Fruit fly (Drosophila melanogaster) whole organism, wandering third instar larva: ENCODE results near the gene Cpr35B.

Source experiments
- CG32264 ChIP-seq: fragments of 200-800 bp; sonication (Bioruptor generic); optimal IDR thresholded peaks from 2 replicates; lab custom pipeline; 2016; ENCODE audit warnings: missing biosample characterization, missing genetic modification characterization
- CG9705 ChIP-seq: fragments of 200-800 bp; sonication (Bioruptor generic); optimal IDR thresholded peaks from 2 replicates; lab custom pipeline; 2018; ENCODE audit warnings: missing biosample characterization, mild to moderate bottlenecking, missing genetic modification characterization
- CrebA ChIP-seq: fragments of 200-800 bp; sonication (Bioruptor generic); optimal IDR thresholded peaks from 2 replicates; lab custom pipeline; 2016; ENCODE audit warnings: missing biosample characterization, mild to moderate bottlenecking, missing genetic modification characterization, borderline replicate concordance
- GATAd ChIP-seq: sonication (Bioruptor generic); optimal IDR thresholded peaks from 2 replicates; lab custom pipeline; 2016; ENCODE audit warnings: missing biosample characterization, missing genetic modification characterization
- HLH106 ChIP-seq: fragments of 200-800 bp; optimal IDR thresholded peaks from 3 replicates; lab custom pipeline; 2019; ENCODE audit warnings: missing biosample characterization, mild to moderate bottlenecking, missing genetic modification characterization, moderate library complexity
- Hnf4 ChIP-seq: fragments of 200-800 bp; sonication (Bioruptor generic); optimal IDR thresholded peaks from 2 replicates; lab custom pipeline; 2016; ENCODE audit warnings: missing biosample characterization, mild to moderate bottlenecking, missing genetic modification characterization
- Hr78 ChIP-seq: fragments of >200 bp; optimal IDR thresholded peaks from 2 replicates; lab custom pipeline; 2017; ENCODE audit warnings: missing biosample characterization, missing genetic modification characterization
- Hr83 ChIP-seq: fragments of 200-300 bp; sonication (Bioruptor generic); optimal IDR thresholded peaks from 2 replicates; lab custom pipeline; 2016; ENCODE audit warnings: missing biosample characterization, mild to moderate bottlenecking, missing genetic modification characterization, moderate library complexity; ENCODE audit not compliant: poor library complexity, severe bottlenecking
- Jra ChIP-seq: sonication (Bioruptor generic); optimal IDR thresholded peaks from 2 replicates; lab custom pipeline; 2016; ENCODE audit warnings: missing biosample characterization, missing genetic modification characterization
- Mio ChIP-seq: sonication (Bioruptor generic); optimal IDR thresholded peaks from 2 replicates; lab custom pipeline; 2016; ENCODE audit warnings: missing biosample characterization, missing genetic modification characterization
- Myc ChIP-seq: fragments of >200 bp; optimal IDR thresholded peaks from 2 replicates; lab custom pipeline; 2017
- N ChIP-seq: fragments of >200 bp; optimal IDR thresholded peaks from 2 replicates; lab custom pipeline; 2018; ENCODE audit warnings: missing biosample characterization, missing external identifiers, missing genetic modification characterization
- OdsH ChIP-seq: fragments of 200-800 bp; sonication (Bioruptor generic); optimal IDR thresholded peaks from 2 replicates; lab custom pipeline; 2016; ENCODE audit warnings: missing biosample characterization, mild to moderate bottlenecking, missing genetic modification characterization
- Rel ChIP-seq, 2 experiments: fragments of 200-800 bp; sonication (Bioruptor generic) in 1 of 2; optimal IDR thresholded peaks; 2 replicates in 1 of 2; 3 replicates in 1 of 2; lab custom pipeline; 2016 to 2019; ENCODE audit warnings: mild to moderate bottlenecking in 2 of 2, missing biosample characterization in 2 of 2, missing genetic modification characterization in 2 of 2, moderate library complexity in 1 of 2
- Sp1 ChIP-seq: fragments of 200-800 bp; sonication (Bioruptor generic); optimal IDR thresholded peaks from 3 replicates; lab custom pipeline; 2019; ENCODE audit warnings: missing biosample characterization, mild to moderate bottlenecking, missing genetic modification characterization, moderate library complexity
- Vsx2 ChIP-seq: fragments of 200-300, 225-300 bp; sonication (Bioruptor generic); optimal IDR thresholded peaks from 2 replicates; lab custom pipeline; 2018; ENCODE audit warnings: missing biosample characterization, missing genetic modification characterization; ENCODE audit not compliant: partially characterized antibody
- br ChIP-seq: fragments of 200-800 bp; sonication (Bioruptor generic); optimal IDR thresholded peaks from 2 replicates; lab custom pipeline; 2016; ENCODE audit warnings: missing biosample characterization, missing genetic modification characterization
- brk ChIP-seq: fragments of 200-800 bp; sonication (Bioruptor generic); optimal IDR thresholded peaks from 2 replicates; lab custom pipeline; 2016; ENCODE audit warnings: missing biosample characterization, mild to moderate bottlenecking, missing genetic modification characterization
- dl ChIP-seq, 2 experiments: fragments of 175-275, 200-275 bp in 1 of 2; fragments of 200-275 bp in 1 of 2; sonication (Bioruptor generic); optimal IDR thresholded peaks; lab custom pipeline; 2018; ENCODE audit warnings: mild to moderate bottlenecking in 2 of 2, missing biosample characterization in 2 of 2, missing genetic modification characterization in 2 of 2, moderate library complexity in 2 of 2; ENCODE audit not compliant: partially characterized antibody in 2 of 2, insufficient read depth in 1 of 2
- dmrt93B ChIP-seq: fragments of 200-800 bp; sonication (Bioruptor generic); optimal IDR thresholded peaks from 2 replicates; lab custom pipeline; 2018; ENCODE audit warnings: missing biosample characterization, mild to moderate bottlenecking, missing genetic modification characterization
- dsf ChIP-seq: sonication (Bioruptor generic); optimal IDR thresholded peaks from 2 replicates; lab custom pipeline; 2016; ENCODE audit warnings: missing biosample characterization, missing genetic modification characterization, borderline replicate concordance
- ey ChIP-seq: fragments of 200-800 bp; sonication (Bioruptor generic); optimal IDR thresholded peaks from 2 replicates; lab custom pipeline; 2016; ENCODE audit warnings: missing biosample characterization, missing genetic modification characterization
- foxo ChIP-seq, 2 experiments: fragments of 200-800 bp; sonication (Bioruptor generic); optimal IDR thresholded peaks; 2 replicates in 1 of 2; 3 replicates in 1 of 2; lab custom pipeline; 2016 to 2017; ENCODE audit warnings: missing biosample characterization in 2 of 2, missing genetic modification characterization in 2 of 2
- fru ChIP-seq: fragments of 200-800 bp; sonication (Bioruptor generic); optimal IDR thresholded peaks from 3 replicates; lab custom pipeline; 2016; ENCODE audit warnings: missing biosample characterization, mild to moderate bottlenecking, missing genetic modification characterization
- h ChIP-seq: fragments of 200-800 bp; sonication (Bioruptor generic); optimal IDR thresholded peaks from 3 replicates; lab custom pipeline; 2016; ENCODE audit warnings: missing biosample characterization, mild to moderate bottlenecking, missing genetic modification characterization
- pan ChIP-seq: fragments of >200 bp; optimal IDR thresholded peaks from 2 replicates; lab custom pipeline; 2017
- psq ChIP-seq: fragments of 200-800 bp; sonication (Bioruptor generic); optimal IDR thresholded peaks from 3 replicates; lab custom pipeline; 2017; ENCODE audit warnings: missing biosample characterization, mild to moderate bottlenecking, missing genetic modification characterization, moderate library complexity
- rgr ChIP-seq: fragments of 200-800 bp; sonication (Bioruptor generic); optimal IDR thresholded peaks from 3 replicates; lab custom pipeline; 2016; ENCODE audit warnings: missing biosample characterization, mild to moderate bottlenecking, missing genetic modification characterization
- sv ChIP-seq: fragments of 200-800 bp; sonication (Bioruptor generic); optimal IDR thresholded peaks from 3 replicates; lab custom pipeline; 2016; ENCODE audit warnings: missing biosample characterization, missing genetic modification characterization
- tai ChIP-seq: sonication (Bioruptor generic); optimal IDR thresholded peaks from 2 replicates; lab custom pipeline; 2016; ENCODE audit warnings: missing biosample characterization, missing genetic modification characterization
- usp ChIP-seq: fragments of >200 bp; optimal IDR thresholded peaks from 2 replicates; lab custom pipeline; 2017; ENCODE audit warnings: missing biosample characterization, missing genetic modification characterization
- woc ChIP-seq: sonication (Bioruptor generic); optimal IDR thresholded peaks from 2 replicates; lab custom pipeline; 2016; ENCODE audit warnings: missing biosample characterization, mild to moderate bottlenecking, missing genetic modification characterization

The Cpr35B gene

dm6 chr2L:14452920-14453791 is 28.2 kb upstream of the Cpr35B start:
- TF ChIP-seq dsf (GFP tag; lab: Kevin White, UChicago) = no peak
- TF ChIP-seq Hr78 (GFP tag; lab: Kevin White, UChicago) = no peak
- no peak for TF ChIP-seq psq (GFP tag; lab: Kevin White, UChicago)
- no peak for TF ChIP-seq fru (GFP tag; lab: Kevin White, UChicago)
- TF ChIP-seq CG32264 (GFP tag; lab: Kevin White, UChicago) = no peak
- no peak for TF ChIP-seq dl (GFP tag; optimal IDR thresholded peaks at IDR 0.05; lab: Kevin White, UChicago; ENCODE audit: insufficient read depth in 1 of 2, partially characterized antibody in 2 of 2)
- no peak for TF ChIP-seq OdsH (GFP tag; lab: Kevin White, UChicago)
- no peak for TF ChIP-seq CrebA (GFP tag; lab: Kevin White, UChicago)
- TF ChIP-seq woc = no peak
- TF ChIP-seq tai (GFP tag; lab: Kevin White, UChicago) = no peak
- TF ChIP-seq h (GFP tag; lab: Kevin White, UChicago) = no peak
- TF ChIP-seq HLH106 (tag; lab: Kevin White, UChicago) = no peak
- TF ChIP-seq, all 38 proteins: peak for 0

- TF ChIP-seq CG9705 (no peak), Myc (lab: Kevin White, UChicago) (no peak), foxo (GFP tag; optimal IDR thresholded peaks at IDR 0.05; lab: Kevin White, UChicago) (peak in 1 of 2 experiments; percentile 10), dmrt93B (no peak)
These were observed 26.3 kb upstream of the Cpr35B start for dm6 chr2L:14451286-14451685.

dm6 chr2L:14450822-14451221 is 25.8 kb upstream of the Cpr35B start, which contains the start of gene CG15283:
CG15283 (minus strand) TSS chr2L:14450922.
- TF ChIP-seq rgr (GFP tag; lab: Kevin White, UChicago) (no peak), Myc (lab: Kevin White, UChicago) (no peak), GATAd (GFP tag; lab: Kevin White, UChicago) (no peak), dmrt93B (no peak), brk (GFP tag; lab: Kevin White, UChicago) (no peak), Hnf4 (GFP tag; lab: Kevin White, UChicago) (no peak), Jra (GFP tag; lab: Kevin White, UChicago) (no peak), h (GFP tag; lab: Kevin White, UChicago) (no peak), Mio (GFP tag; lab: Kevin White, UChicago) (no peak), br (GFP tag; lab: Kevin White, UChicago) (no peak), CrebA (GFP tag; lab: Kevin White, UChicago) (no peak), dsf (GFP tag; lab: Kevin White, UChicago) (no peak), Sp1 (GFP tag; lab: Kevin White, UChicago) (no peak), Vsx2 (GFP tag; lab: Kevin White, UChicago) (no peak), HLH106 (tag; lab: Kevin White, UChicago) (no peak), CG32264 (GFP tag; lab: Kevin White, UChicago) (no peak), ey (GFP tag; lab: Kevin White, UChicago) (no peak)

- TF ChIP-seq ey (GFP tag; lab: Kevin White, UChicago) = no peak
- TF ChIP-seq CrebA (GFP tag; lab: Kevin White, UChicago) = no peak
- no peak for TF ChIP-seq dsf (GFP tag; lab: Kevin White, UChicago)
- no peak for TF ChIP-seq woc
These were observed 25.0 kb upstream of the Cpr35B start for dm6 chr2L:14449886-14450548.

dm6 chr2L:14448784-14449183 is 23.8 kb upstream of the Cpr35B start:
- TF ChIP-seq usp (GFP tag; lab: Kevin White, UChicago) = no peak
- no peak for TF ChIP-seq foxo (GFP tag; optimal IDR thresholded peaks at IDR 0.05; lab: Kevin White, UChicago)
- no peak for TF ChIP-seq N (GFP tag; lab: Kevin White, UChicago)
- no peak for TF ChIP-seq Myc (lab: Kevin White, UChicago)
- TF ChIP-seq psq (GFP tag; lab: Kevin White, UChicago) = no peak
- TF ChIP-seq Hr83 (GFP tag; lab: Kevin White, UChicago) = no peak
- no peak for TF ChIP-seq fru (GFP tag; lab: Kevin White, UChicago)
- no peak for TF ChIP-seq Hnf4 (GFP tag; lab: Kevin White, UChicago)
- TF ChIP-seq ey (GFP tag; lab: Kevin White, UChicago) = no peak
- TF ChIP-seq GATAd (GFP tag; lab: Kevin White, UChicago) = no peak
- TF ChIP-seq pan (lab: Kevin White, UChicago) = no peak
- TF ChIP-seq Jra (GFP tag; lab: Kevin White, UChicago) = no peak
- TF ChIP-seq dsf (GFP tag; lab: Kevin White, UChicago) = no peak
- TF ChIP-seq Rel (GFP tag; optimal IDR thresholded peaks at IDR 0.05; lab: Kevin White, UChicago) = no peak
- no peak for TF ChIP-seq Rel (tag; optimal IDR thresholded peaks at IDR 0.05; lab: Kevin White, UChicago)
- TF ChIP-seq sv = no peak
- TF ChIP-seq CG9705 = no peak
- TF ChIP-seq Mio (GFP tag; lab: Kevin White, UChicago) = no peak
